Fruit fly (Drosophila melanogaster): Measurements from ENCODE around the gene CG46459.

DNA sequence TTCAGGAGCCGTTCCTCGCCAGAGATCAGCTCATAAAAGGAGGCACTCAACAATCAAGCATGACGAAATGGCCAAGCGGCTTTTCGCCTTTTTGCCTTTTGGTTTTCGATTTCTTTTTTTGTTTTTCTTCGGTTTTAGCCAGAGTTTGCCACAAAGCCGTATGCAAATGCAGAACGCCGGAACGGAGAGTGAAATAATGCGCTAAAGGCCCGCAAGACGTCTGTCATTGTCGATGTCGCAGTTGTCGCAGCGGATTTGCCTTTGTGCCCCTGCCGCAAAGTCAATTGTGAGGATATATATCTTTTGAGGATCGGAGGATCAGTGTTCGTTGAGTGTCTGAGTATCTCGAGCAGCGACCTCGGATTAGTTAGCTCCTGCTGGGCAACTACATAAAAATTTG is 28.5 kb upstream of the CG46459 start:
- TF ChIP-seq psq (optimal IDR thresholded peaks at IDR 0.05) (no peak), usp (GFP tag; optimal IDR thresholded peaks at IDR 0.05) (no peak), CG8478 (optimal IDR thresholded peaks at IDR 0.05) (no peak), Dll (optimal IDR thresholded peaks at IDR 0.05) (no peak), EcR (GFP tag; optimal IDR thresholded peaks at IDR 0.05) (no peak), pan (optimal IDR thresholded peaks at IDR 0.05) (no peak)

Data from whole organism.